Fruit fly (Drosophila melanogaster): ENCODE measurements around the gene CG17919.
A peak's percentile ranks its signal among the peaks of the same experiment; 100 is the strongest.

Gene CG17919

DNA sequence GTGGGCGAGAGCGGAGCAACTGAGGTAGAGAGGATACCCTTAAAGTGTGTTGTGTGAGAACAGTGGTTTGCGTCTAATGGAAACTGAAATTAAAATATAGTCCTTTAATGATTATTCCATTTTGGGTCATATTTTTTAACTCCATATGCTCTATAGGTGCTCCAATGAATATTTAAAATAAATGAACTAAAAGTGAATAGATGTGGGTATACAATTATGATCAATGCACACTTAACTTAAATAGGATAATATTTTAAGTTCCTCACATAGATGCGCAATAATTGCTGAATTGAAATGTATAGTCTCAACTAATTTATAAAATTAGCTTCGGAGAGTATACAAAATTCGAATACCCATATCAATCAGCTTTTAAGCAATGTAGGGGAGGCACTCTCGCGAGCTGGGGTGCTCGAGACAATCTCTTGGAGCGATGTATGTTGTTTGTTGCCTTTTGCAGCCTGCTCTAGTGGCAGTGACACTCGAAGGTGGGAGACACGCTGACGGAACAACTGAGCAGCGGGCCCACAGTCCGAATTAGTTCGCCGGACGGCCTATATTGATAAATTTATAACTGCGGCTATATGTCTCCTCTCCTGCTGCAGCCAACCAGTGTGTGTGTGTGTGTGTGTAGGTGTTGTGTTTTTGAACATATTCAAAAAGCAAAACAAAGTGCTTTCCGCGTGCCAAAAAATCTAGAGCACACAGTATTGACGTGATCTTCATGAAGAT, 10.0 kb downstream of the CG17919 start (continued):
- no peak for TF ChIP-seq fd64A (GFP tag; optimal IDR thresholded peaks at IDR 0.05)
- peak; percentile 47; the same call in 1 of the 2 replicates for TF ChIP-seq CG32532 (GFP tag; IDR thresholded peaks at IDR 0.05)
- no peak for TF ChIP-seq CG1832 (GFP tag; optimal IDR thresholded peaks at IDR 0.05)
- TF ChIP-seq vfl (GFP tag; optimal IDR thresholded peaks at IDR 0.05), result no peak
- no peak for TF ChIP-seq CG11560 (tag; IDR thresholded peaks at IDR 0.05)
- TF ChIP-seq CG18476 (GFP tag; optimal IDR thresholded peaks at IDR 0.05), result peak; percentile 72
- TF ChIP-seq NC2α (GFP tag; optimal IDR thresholded peaks at IDR 0.05), result no peak
- no peak for TF ChIP-seq fd3F (GFP tag; optimal IDR thresholded peaks at IDR 0.05)
- peak; percentile 80 for TF ChIP-seq odd (GFP tag; optimal IDR thresholded peaks at IDR 0.05)
- TF ChIP-seq CG6272 (GFP tag; IDR thresholded peaks at IDR 0.05), result 0 out of 2 replicates have a peak, but pooled peaks have one; percentile 22
- TF ChIP-seq CG4404 (GFP tag; IDR thresholded peaks at IDR 0.05), result 0 out of 2 replicates have a peak, but pooled peaks have one; percentile 37
- peak; percentile 23; the same call in 1 of the 2 replicates for TF ChIP-seq Gsc (GFP tag; IDR thresholded peaks at IDR 0.05)
- peak; percentile 2 for TF ChIP-seq CG7928 (GFP tag; optimal IDR thresholded peaks at IDR 0.05)
- TF ChIP-seq ssp (GFP tag; IDR thresholded peaks at IDR 0.05), result no peak; the same call in 1 of the 2 replicates
- peak; percentile 77 for TF ChIP-seq CG15011 (GFP tag; optimal IDR thresholded peaks at IDR 0.05)
- no peak for TF ChIP-seq CG31224 (GFP tag; IDR thresholded peaks at IDR 0.05)
- TF ChIP-seq bowl (GFP tag; IDR thresholded peaks at IDR 0.05), result no peak
- TF ChIP-seq Jarid2 (GFP tag; optimal IDR thresholded peaks at IDR 0.05), result no peak
- 0 out of 2 replicates have a peak, but pooled peaks have one; percentile 34 for TF ChIP-seq nerfin-2 (GFP tag; IDR thresholded peaks at IDR 0.05; ENCODE audit: partially characterized antibody)
- TF ChIP-seq rib (GFP tag; IDR thresholded peaks at IDR 0.05), result no peak
- TF ChIP-seq ttk (GFP tag; IDR thresholded peaks at IDR 0.05), result peak; percentile 63
- peak; percentile 20 for TF ChIP-seq jumu (GFP tag; optimal IDR thresholded peaks at IDR 0.05)
- peak in 1 of 2 experiments; percentile 69 for TF ChIP-seq Pdp1 (GFP tag; optimal IDR thresholded peaks at IDR 0.05)
- peak in 1 of 2 experiments; percentile 37 for TF ChIP-seq crp (GFP tag; optimal IDR thresholded peaks at IDR 0.05)
- TF ChIP-seq Hand (GFP tag; optimal IDR thresholded peaks at IDR 0.05), result peak; percentile 66
- peak; percentile 16 for TF ChIP-seq Usf (GFP tag; optimal IDR thresholded peaks at IDR 0.05)
- TF ChIP-seq slbo (GFP tag; IDR thresholded peaks at IDR 0.05), result no peak
- no peak for TF ChIP-seq eyg (GFP tag; optimal IDR thresholded peaks at IDR 0.05)
- TF ChIP-seq Mes4 (GFP tag; optimal IDR thresholded peaks at IDR 0.05), result peak; percentile 62
- peak; percentile 19 for TF ChIP-seq lbe (GFP tag; optimal IDR thresholded peaks at IDR 0.05)
- TF ChIP-seq CG12299 (tag; optimal IDR thresholded peaks at IDR 0.05), result peak; percentile 52
- no peak for TF ChIP-seq Oaz (GFP tag; IDR thresholded peaks at IDR 0.05)
- no peak for TF ChIP-seq Lim3 (GFP tag; IDR thresholded peaks at IDR 0.05)
- TF ChIP-seq CHES-1-like (GFP tag; optimal IDR thresholded peaks at IDR 0.05), result no peak
- TF ChIP-seq Sry-β (GFP tag; optimal IDR thresholded peaks at IDR 0.05), result no peak
- no peak for TF ChIP-seq Optix (GFP tag; IDR thresholded peaks at IDR 0.05)
- no peak for TF ChIP-seq CG8924 (tag; optimal IDR thresholded peaks at IDR 0.05)
- TF ChIP-seq zen2 (GFP tag; IDR thresholded peaks at IDR 0.05; ENCODE audit: partially characterized antibody), result no peak
- TF ChIP-seq CG8281 (tag; optimal IDR thresholded peaks at IDR 0.05), result no peak
- TF ChIP-seq CG17359 (tag; optimal IDR thresholded peaks at IDR 0.05), result peak; percentile 80

DNA sequence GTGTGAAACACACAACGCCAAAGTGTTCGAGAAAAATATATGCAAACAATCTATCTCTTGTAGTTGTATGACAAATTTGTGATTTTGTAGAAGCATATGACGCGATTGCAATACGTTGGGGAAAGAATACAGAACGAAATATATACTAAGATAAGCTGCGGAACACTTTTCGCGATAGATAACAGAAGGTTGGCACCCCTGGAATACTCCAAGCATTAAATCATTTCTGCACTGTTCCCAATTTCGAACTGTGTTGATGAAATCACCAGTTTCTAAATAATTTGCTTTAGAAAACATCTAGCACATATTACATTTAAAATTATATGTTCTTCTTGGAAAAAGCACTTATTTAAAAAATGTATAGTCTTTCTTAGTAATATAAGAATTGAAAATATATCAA, 10.6 kb downstream of the CG17919 start:
- TF ChIP-seq CG4854 (GFP tag; optimal IDR thresholded peaks at IDR 0.05), result no peak
- no peak for TF ChIP-seq CG34376 (GFP tag; optimal IDR thresholded peaks at IDR 0.05)
- no peak for TF ChIP-seq nerfin-1 (tag; optimal IDR thresholded peaks at IDR 0.05)
- no peak for TF ChIP-seq Hr51 (GFP tag; optimal IDR thresholded peaks at IDR 0.05)
- no peak for TF ChIP-seq sqz (GFP tag; optimal IDR thresholded peaks at IDR 0.05)
- no peak for TF ChIP-seq ase (GFP tag; IDR thresholded peaks at IDR 0.05)
- no peak for TF ChIP-seq zen (tag; optimal IDR thresholded peaks at IDR 0.05)
- TF ChIP-seq Scr (GFP tag; IDR thresholded peaks at IDR 0.05; ENCODE audit: partially characterized antibody), result no peak

Measured in whole organism, embryonic.